Fruit fly (Drosophila melanogaster): ENCODE measurements around the gene SF1.
A peak's percentile ranks its signal among the peaks of the same experiment; 100 is the strongest.

SF1 gene

DNA sequence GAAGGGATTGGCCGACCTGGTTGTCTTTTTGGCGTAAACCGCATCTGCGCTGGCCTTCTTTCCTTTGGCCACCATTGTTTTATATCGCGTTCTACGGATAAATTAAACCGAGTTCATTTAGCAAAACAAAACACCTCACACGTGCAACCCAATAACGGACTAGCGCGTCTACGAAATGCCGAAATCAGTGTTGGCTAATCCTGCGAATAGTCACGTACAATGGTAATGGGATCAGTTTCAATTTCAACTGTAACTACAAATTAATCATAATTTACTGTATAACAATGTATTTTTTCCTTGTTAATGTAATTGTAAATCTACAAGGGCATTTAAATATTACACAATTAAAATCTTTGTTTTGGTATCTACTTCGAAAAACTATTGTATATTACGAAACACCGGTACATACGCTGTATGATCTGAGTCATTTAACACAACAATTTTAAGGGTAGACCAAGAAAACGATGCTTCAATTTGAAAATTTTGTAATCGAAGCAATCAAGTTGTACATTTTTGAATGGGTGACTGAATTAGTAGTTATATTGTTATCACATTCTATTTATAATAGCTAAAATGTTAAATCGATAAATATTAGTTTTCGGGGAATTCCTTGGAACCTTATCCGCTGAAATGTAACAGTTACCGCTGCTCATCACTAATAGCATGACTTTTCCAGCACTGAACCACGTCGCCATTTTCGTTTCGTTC is at the start of gene SF1:
SF1 (plus strand) TSS at position 633 of the 708 bp plus-strand sequence.
- TF ChIP-seq Mnt (GFP tag; optimal IDR thresholded peaks at IDR 0.05) (peak; percentile 95), pad (GFP tag; optimal IDR thresholded peaks at IDR 0.05) (peak; percentile 50), cnc (optimal IDR thresholded peaks at IDR 0.05) (no peak), CG7101 (tag; optimal IDR thresholded peaks at IDR 0.05) (peak; percentile 41), toe (GFP tag; optimal IDR thresholded peaks at IDR 0.05) (peak; percentile 74), CG33017 (tag; optimal IDR thresholded peaks at IDR 0.05) (no peak), cic (GFP tag; optimal IDR thresholded peaks at IDR 0.05) (no peak), Hr96 (GFP tag; optimal IDR thresholded peaks at IDR 0.05) (peak; percentile 46), bab1 (GFP tag; optimal IDR thresholded peaks at IDR 0.05) (no peak), CG1620 (GFP tag; optimal IDR thresholded peaks at IDR 0.05) (peak; percentile 52), tj (GFP tag; optimal IDR thresholded peaks at IDR 0.05) (peak; percentile 26), CG14711 (tag; optimal IDR thresholded peaks at IDR 0.05) (no peak), CG5204 (GFP tag; optimal IDR thresholded peaks at IDR 0.05) (no peak), ovo (GFP tag; optimal IDR thresholded peaks at IDR 0.05) (peak; percentile 44), Clk (GFP tag; optimal IDR thresholded peaks at IDR 0.05) (no peak), CG7045 (GFP tag; optimal IDR thresholded peaks at IDR 0.05) (peak; percentile 32), kay (GFP tag; ENCODE audit: borderline replicate concordance) (no peak), CG11617 (GFP tag; optimal IDR thresholded peaks at IDR 0.05) (peak; percentile 67), CG12768 (GFP tag; optimal IDR thresholded peaks at IDR 0.05) (peak; percentile 58), Crg-1 (GFP tag; optimal IDR thresholded peaks at IDR 0.05) (peak; percentile 27)

- no peak for TF ChIP-seq toe (GFP tag; optimal IDR thresholded peaks at IDR 0.05)
- TF ChIP-seq cic (GFP tag; optimal IDR thresholded peaks at IDR 0.05) = no peak
- TF ChIP-seq CG7101 (tag; optimal IDR thresholded peaks at IDR 0.05) = no peak
- no peak for TF ChIP-seq bab1 (GFP tag; optimal IDR thresholded peaks at IDR 0.05)
Measured at dm6 chr3R:17492071-17492470, 48.1 kb upstream of the SF1 start.

DNA sequence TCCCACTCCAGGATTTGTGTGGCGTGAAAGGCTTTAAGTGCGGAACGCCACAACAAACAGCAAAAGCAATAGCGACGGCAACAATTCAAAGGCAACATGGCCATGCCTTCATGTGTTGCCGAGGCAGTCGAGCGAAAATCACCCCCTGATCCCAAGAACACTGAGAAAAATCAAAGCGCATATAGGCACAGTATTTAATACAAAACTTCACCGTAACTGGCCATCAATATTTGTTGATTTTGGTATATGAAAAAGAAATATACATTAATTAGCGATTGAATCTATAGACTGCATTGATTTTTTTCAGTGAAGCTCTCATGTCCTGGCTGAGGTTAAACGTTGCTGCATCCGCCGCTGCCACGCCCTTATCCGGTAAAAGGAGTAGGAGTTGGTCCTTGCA is 39.1 kb upstream of the SF1 start:
- TF ChIP-seq CG7045 (GFP tag; optimal IDR thresholded peaks at IDR 0.05) (no peak), CG5204 (GFP tag; optimal IDR thresholded peaks at IDR 0.05) (no peak), Mnt (GFP tag; optimal IDR thresholded peaks at IDR 0.05) (no peak), pad (GFP tag; optimal IDR thresholded peaks at IDR 0.05) (no peak), tj (GFP tag; optimal IDR thresholded peaks at IDR 0.05) (no peak)

- no peak for TF ChIP-seq CG7101 (tag; optimal IDR thresholded peaks at IDR 0.05)
- no peak for TF ChIP-seq toe (GFP tag; optimal IDR thresholded peaks at IDR 0.05)
- TF ChIP-seq CG7045 (GFP tag; optimal IDR thresholded peaks at IDR 0.05) = no peak
- TF ChIP-seq Clk (GFP tag; optimal IDR thresholded peaks at IDR 0.05) = no peak
- no peak for TF ChIP-seq tj (GFP tag; optimal IDR thresholded peaks at IDR 0.05)
- TF ChIP-seq kay (GFP tag; ENCODE audit: borderline replicate concordance) = no peak
- no peak for TF ChIP-seq bab1 (GFP tag; optimal IDR thresholded peaks at IDR 0.05)
- TF ChIP-seq Crg-1 (GFP tag; optimal IDR thresholded peaks at IDR 0.05) = no peak
- no peak for TF ChIP-seq Hr96 (GFP tag; optimal IDR thresholded peaks at IDR 0.05)
- no peak for TF ChIP-seq CG1620 (GFP tag; optimal IDR thresholded peaks at IDR 0.05)
- TF ChIP-seq CG33017 (tag; optimal IDR thresholded peaks at IDR 0.05) = no peak
- TF ChIP-seq pad (GFP tag; optimal IDR thresholded peaks at IDR 0.05) = no peak
- no peak for TF ChIP-seq cic (GFP tag; optimal IDR thresholded peaks at IDR 0.05)
- TF ChIP-seq CG11617 (GFP tag; optimal IDR thresholded peaks at IDR 0.05) = no peak
- no peak for TF ChIP-seq CG5204 (GFP tag; optimal IDR thresholded peaks at IDR 0.05)
Measured at dm6 chr3R:17502862-17503261, 37.4 kb upstream of the SF1 start.

dm6 chr3R:17505599-17505998 is 34.6 kb upstream of the SF1 start, which contains the start of gene Dscam3:
Gene Dscam3, minus strand, starts transcription at chr3R:17505667.
- TF ChIP-seq ovo (GFP tag; optimal IDR thresholded peaks at IDR 0.05) = no peak
- TF ChIP-seq kay (GFP tag; ENCODE audit: borderline replicate concordance) = no peak
- TF ChIP-seq Crg-1 (GFP tag; optimal IDR thresholded peaks at IDR 0.05) = no peak
- TF ChIP-seq CG11617 (GFP tag; optimal IDR thresholded peaks at IDR 0.05) = no peak
- no peak for TF ChIP-seq cic (GFP tag; optimal IDR thresholded peaks at IDR 0.05)
- no peak for TF ChIP-seq CG33017 (tag; optimal IDR thresholded peaks at IDR 0.05)
- no peak for TF ChIP-seq bab1 (GFP tag; optimal IDR thresholded peaks at IDR 0.05)
- TF ChIP-seq CG12768 (GFP tag; optimal IDR thresholded peaks at IDR 0.05) = no peak
- TF ChIP-seq tj (GFP tag; optimal IDR thresholded peaks at IDR 0.05) = no peak
- no peak for TF ChIP-seq CG7101 (tag; optimal IDR thresholded peaks at IDR 0.05)

DNA sequence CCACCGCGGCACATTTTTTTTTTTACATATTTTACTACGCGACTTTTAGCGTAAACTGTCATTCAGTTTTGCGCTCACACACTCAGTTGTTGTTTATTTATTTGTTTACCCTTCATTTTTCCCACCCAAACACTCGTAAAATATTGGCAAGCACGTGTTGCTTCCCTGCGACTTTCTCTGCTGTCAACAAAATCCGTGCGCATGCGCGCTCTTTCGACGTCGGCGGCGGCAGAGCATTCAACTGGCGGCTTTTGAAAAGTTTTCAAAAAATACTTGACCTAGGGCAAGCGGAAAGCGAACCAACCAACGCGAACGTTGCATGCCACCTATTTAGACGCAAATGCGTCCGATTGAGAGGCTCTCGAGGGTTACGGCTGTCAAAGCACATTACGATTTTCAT is 33.4 kb upstream of the SF1 start:
- TF ChIP-seq Crg-1 (GFP tag; optimal IDR thresholded peaks at IDR 0.05) = no peak
- no peak for TF ChIP-seq tj (GFP tag; optimal IDR thresholded peaks at IDR 0.05)
- no peak for TF ChIP-seq CG5204 (GFP tag; optimal IDR thresholded peaks at IDR 0.05)
- TF ChIP-seq CG1620 (GFP tag; optimal IDR thresholded peaks at IDR 0.05) = no peak

- TF ChIP-seq cic (GFP tag; optimal IDR thresholded peaks at IDR 0.05) = no peak
- TF ChIP-seq toe (GFP tag; optimal IDR thresholded peaks at IDR 0.05) = no peak
- no peak for TF ChIP-seq cnc (optimal IDR thresholded peaks at IDR 0.05)
- TF ChIP-seq CG11617 (GFP tag; optimal IDR thresholded peaks at IDR 0.05) = no peak
- TF ChIP-seq CG5204 (GFP tag; optimal IDR thresholded peaks at IDR 0.05) = no peak
Measured at dm6 chr3R:17526059-17526592, 14.1 kb upstream of the SF1 start.
